Worm (Caenorhabditis elegans): ENCODE measurements around the gene K08H2.7.

DNA sequence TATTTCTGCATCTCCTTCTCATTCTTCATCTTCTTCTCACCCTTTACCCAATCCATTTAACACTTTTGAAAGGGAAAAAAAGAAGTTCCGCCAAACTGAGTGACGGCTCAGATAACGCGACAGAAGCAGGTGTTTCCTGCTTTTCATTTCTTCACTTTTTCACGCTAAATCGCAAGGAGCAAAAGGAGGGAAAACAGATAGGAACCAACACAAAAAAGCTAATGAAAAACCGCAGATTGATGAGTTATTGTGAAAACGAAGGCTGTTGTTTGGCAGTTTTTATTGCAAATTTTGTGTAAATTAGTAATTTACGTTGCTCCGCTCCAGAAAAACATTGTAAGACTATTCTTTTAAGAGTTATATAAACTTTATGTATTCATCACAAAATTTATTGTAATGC lies 47.9 kb downstream of the K08H2.7 start:
- TF ChIP-seq ama-1 (optimal IDR thresholded peaks at IDR 0.05) (no peak), pag-3 (tag; optimal IDR thresholded peaks at IDR 0.05; ENCODE audit: borderline replicate concordance) (no peak), C38D4.7 (GFP tag; optimal IDR thresholded peaks at IDR 0.05) (no peak), ceh-30 (tag; optimal IDR thresholded peaks at IDR 0.05) (no peak), unc-42 (tag; optimal IDR thresholded peaks at IDR 0.05) (no peak), pha-4 (tag; optimal IDR thresholded peaks at IDR 0.05) (no peak), ceh-9 (tag; optimal IDR thresholded peaks at IDR 0.05) (no peak)
